Fruit fly (Drosophila melanogaster) whole organism, embryonic: ENCODE results near the gene Vps4.

ENCODE experiments used
- Fer1 ChIP-seq: fragments of 200-800 bp; sonication (Bioruptor generic); optimal IDR thresholded peaks from 2 replicates; lab custom pipeline; 2017; ENCODE audit warnings: missing biosample characterization, mild to moderate bottlenecking, missing genetic modification characterization
- Nf-YC ChIP-seq: fragments of 200-800 bp; optimal IDR thresholded peaks from 3 replicates; lab custom pipeline; 2019; ENCODE audit warnings: missing biosample characterization, mild to moderate bottlenecking, missing genetic modification characterization, moderate library complexity
- ato ChIP-seq: fragments of 200-800 bp; sonication (Bioruptor generic); IDR thresholded peaks from 2 replicates; pipeline ENCODE4 v1.3.6; 2022; ENCODE audit warnings: missing biosample characterization, missing genetic modification characterization; ENCODE audit not compliant: partially characterized antibody
- wor ChIP-seq: fragments of 200-800 bp; sonication (Bioruptor generic); IDR thresholded peaks from 2 replicates; pipeline ENCODE4 v1.3.6; 2022; ENCODE audit warnings: missing biosample characterization, missing genetic modification characterization

DNA sequence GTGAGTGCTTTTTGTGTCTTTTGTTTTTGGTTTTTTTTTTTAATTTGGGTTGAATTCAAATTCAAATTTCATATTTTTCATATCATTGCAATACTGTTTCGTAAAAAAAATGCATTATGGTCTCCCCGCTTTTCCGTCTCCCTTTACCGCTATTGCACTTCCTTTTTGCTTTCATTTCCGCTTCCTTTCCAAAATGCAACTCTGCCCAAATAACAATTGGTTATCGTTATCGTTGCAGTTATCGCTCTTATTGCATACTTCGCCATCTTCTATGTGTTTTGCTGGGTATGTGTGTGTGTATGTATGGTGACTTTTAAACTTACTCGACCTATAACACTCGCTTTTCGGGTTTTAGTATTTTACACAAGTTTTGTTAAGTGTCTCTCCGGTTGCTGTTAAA, 42.4 kb upstream of the Vps4 start:
- no peak for TF ChIP-seq Nf-YC (tag; lab: Kevin White, UChicago)
- TF ChIP-seq wor (GFP tag; lab: Robert Waterston, UW), result no peak
- TF ChIP-seq Fer1 (GFP tag; lab: Kevin White, UChicago), result no peak
- no peak for TF ChIP-seq ato (GFP tag; lab: Robert Waterston, UW)
